Fruit fly (Drosophila melanogaster) Kc167 (cell line): ENCODE measurements around the gene CG43321.

Source experiments
- Myc ChIP-seq: fragments of >200 bp; optimal IDR thresholded peaks from 2 replicates; lab custom pipeline; 2017; ENCODE audit warnings: missing external identifiers
- Sin3A ChIP-seq: fragments of >200 bp; optimal IDR thresholded peaks from 2 replicates; lab custom pipeline; 2018; ENCODE audit warnings: missing external identifiers
- h ChIP-seq: fragments of >200 bp; optimal IDR thresholded peaks from 3 replicates; lab custom pipeline; 2018; ENCODE audit warnings: missing external identifiers
- insv ChIP-seq: fragments of >200 bp; optimal IDR thresholded peaks from 3 replicates; lab custom pipeline; 2018; ENCODE audit warnings: missing external identifiers
- psq ChIP-seq: fragments of >200 bp; optimal IDR thresholded peaks from 2 replicates; lab custom pipeline; 2017; ENCODE audit warnings: missing external identifiers
- ttk ChIP-seq: sonication (Bioruptor generic); optimal IDR thresholded peaks from 2 replicates; lab custom pipeline; 2017; ENCODE audit warnings: missing external identifiers

DNA sequence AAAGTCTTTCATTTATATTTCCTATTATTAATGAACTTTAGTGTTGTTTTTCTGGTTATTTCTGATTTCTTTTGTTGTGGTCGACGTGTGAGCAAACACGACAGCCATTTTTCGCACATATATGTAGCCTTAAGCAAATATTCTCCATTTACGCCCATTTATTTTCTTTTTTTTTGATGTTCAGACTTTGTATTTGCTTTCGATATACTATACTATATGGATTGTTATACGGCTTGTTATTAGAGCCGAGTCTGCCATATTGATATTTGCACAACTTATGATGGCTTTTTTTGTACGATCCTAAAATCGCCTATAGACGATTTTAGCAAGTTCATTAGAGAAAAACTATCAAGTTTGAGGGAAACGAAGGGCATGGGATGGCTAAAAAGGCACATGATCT, 35.6 kb downstream of the CG43321 start:
- no peak for TF ChIP-seq Sin3A
- no peak for TF ChIP-seq psq (lab: Kevin White, UChicago)
- no peak for TF ChIP-seq insv (lab: Kevin White, UChicago)
- TF ChIP-seq ttk (lab: Kevin White, UChicago) = no peak
- no peak for TF ChIP-seq h (lab: Kevin White, UChicago)
- no peak for TF ChIP-seq Myc (lab: Kevin White, UChicago)
